Worm (Caenorhabditis elegans) whole organism, L4 larva: ENCODE measurements around the gene C24A3.1.

Experiments used
- D1046.2 ChIP-seq: fragments of 200-800 bp; sonication (Bioruptor generic); IDR thresholded peaks from 2 replicates; pipeline ENCODE4 v1.3.6; 2022; ENCODE audit warnings: missing genetic modification characterization, missing compliant biosample characterization
- F49E8.2 ChIP-seq: sonication (generic microtip); optimal IDR thresholded peaks from 2 replicates; lab custom pipeline; 2016; ENCODE audit warnings: missing compliant biosample characterization, mild to moderate bottlenecking, missing genetic modification characterization, borderline replicate concordance
- T20F7.1 ChIP-seq: fragments of 200-800 bp; sonication (Bioruptor generic); optimal IDR thresholded peaks from 2 replicates; lab custom pipeline; 2018; ENCODE audit warnings: mild to moderate bottlenecking, missing genetic modification characterization, missing compliant biosample characterization
- T26A8.4 ChIP-seq: fragments of 200-800 bp; sonication (Bioruptor generic); IDR thresholded peaks from 2 replicates; pipeline ENCODE4 v1.3.6; 2022; ENCODE audit warnings: missing genetic modification characterization, missing compliant biosample characterization
- Y75B8A.6 ChIP-seq: fragments of 200-800 bp; sonication (Bioruptor generic); IDR thresholded peaks from 2 replicates; pipeline ENCODE4 v1.3.6; 2022; ENCODE audit warnings: missing genetic modification reagents, missing genetic modification characterization, missing compliant biosample characterization
- aha-1 ChIP-seq: fragments of 150-350 bp; peaks from one replicate; lab custom pipeline; 2014; ENCODE audit warnings: missing biosample characterization, missing genetic modification characterization
- aly-2 ChIP-seq: sonication (generic microtip); optimal IDR thresholded peaks from 2 replicates; lab custom pipeline; 2018; ENCODE audit warnings: missing biosample characterization, missing genetic modification characterization
- ama-1 ChIP-seq: fragments of 150-350 bp; optimal IDR thresholded peaks from 2 replicates; lab custom pipeline; 2014; ENCODE audit warnings: inconsistent platforms, mixed read lengths
- ceh-20 ChIP-seq: fragments of 200-800 bp; sonication (Bioruptor generic); IDR thresholded peaks from 2 replicates; pipeline ENCODE4 v1.3.6; 2022; ENCODE audit warnings: missing genetic modification reagents, missing genetic modification characterization, missing compliant biosample characterization
- ceh-28 ChIP-seq: fragments of 150-350 bp; optimal IDR thresholded peaks from 2 replicates; lab custom pipeline; 2014; ENCODE audit warnings: missing biosample characterization, missing genetic modification reagents, missing genetic modification characterization
- ceh-32 ChIP-seq: sonication (generic microtip); optimal IDR thresholded peaks from 2 replicates; lab custom pipeline; 2016; ENCODE audit warnings: mild to moderate bottlenecking, missing genetic modification characterization, missing compliant biosample characterization; ENCODE audit not compliant: poor library complexity
- daf-19 ChIP-seq: fragments of 200-800 bp; sonication (Bioruptor generic); conservative IDR thresholded peaks from 2 replicates; pipeline ENCODE4 v1.3.6; 2022; ENCODE audit warnings: missing genetic modification characterization, missing compliant biosample characterization
- dmd-6 ChIP-seq: fragments of 200-800 bp; sonication (Bioruptor generic); IDR thresholded peaks from 2 replicates; pipeline ENCODE4 v1.3.6; 2022; ENCODE audit warnings: missing genetic modification reagents, missing genetic modification characterization, missing compliant biosample characterization
- egl-43 ChIP-seq: fragments of 200-800 bp; sonication (Bioruptor generic); IDR thresholded peaks from 2 replicates; pipeline ENCODE4 v1.3.6; 2022; ENCODE audit warnings: missing genetic modification reagents, missing genetic modification characterization, missing compliant biosample characterization
- fkh-10 ChIP-seq: fragments of 150-350 bp; optimal IDR thresholded peaks from 2 replicates; lab custom pipeline; 2014; ENCODE audit warnings: missing biosample characterization, missing genetic modification reagents, missing genetic modification characterization
- fos-1 ChIP-seq: fragments of 150-350 bp; optimal IDR thresholded peaks from 2 replicates; lab custom pipeline; 2014; ENCODE audit warnings: missing biosample characterization, missing genetic modification characterization
- hif-1 ChIP-seq, 2 experiments: sonication (generic microtip); optimal IDR thresholded peaks; 2 replicates each; lab custom pipeline; 2016 to 2017; ENCODE audit warnings: missing compliant biosample characterization in 2 of 2, missing genetic modification characterization in 2 of 2, missing genetic modification reagents in 2 of 2, missing genotype in 2 of 2, mild to moderate bottlenecking in 1 of 2
- hlh-30 ChIP-seq: sonication (generic microtip); optimal IDR thresholded peaks from 2 replicates; lab custom pipeline; 2017; ENCODE audit warnings: antibody characterized with exemption, mild to moderate bottlenecking, missing genetic modification characterization, missing compliant biosample characterization; ENCODE audit not compliant: insufficient read depth
- lin-1 ChIP-seq: fragments of 200-800 bp; sonication (Bioruptor generic); IDR thresholded peaks from 2 replicates; pipeline ENCODE4 v1.3.6; 2022; ENCODE audit warnings: missing genetic modification reagents, missing genetic modification characterization, missing compliant biosample characterization
- lin-13 ChIP-seq: fragments of 150-350 bp; optimal IDR thresholded peaks from 2 replicates; lab custom pipeline; 2014; ENCODE audit warnings: missing biosample characterization, missing genetic modification reagents, missing genetic modification characterization
- lin-38 ChIP-seq: fragments of 200-800 bp; sonication (Bioruptor generic); IDR thresholded peaks from 2 replicates; pipeline ENCODE4 v1.3.6; 2022; ENCODE audit warnings: missing genetic modification reagents, missing genetic modification characterization, missing compliant biosample characterization
- lin-39 ChIP-seq: fragments of 150-350 bp; optimal IDR thresholded peaks from 2 replicates; lab custom pipeline; 2014; ENCODE audit warnings: missing biosample characterization, missing genetic modification reagents, missing genetic modification characterization
- madf-9 ChIP-seq: fragments of 200-800 bp; sonication (Bioruptor generic); conservative IDR thresholded peaks from 2 replicates; pipeline ENCODE4 v1.3.6; 2022; ENCODE audit warnings: missing genetic modification reagents, missing genetic modification characterization, missing compliant biosample characterization
- mdl-1 ChIP-seq, 2 experiments: fragments of 150-350 bp in 1 of 2; sonication (generic microtip) in 1 of 2; optimal IDR thresholded peaks; 2 replicates each; lab custom pipeline; 2014 to 2017; ENCODE audit warnings: missing biosample characterization in 2 of 2, missing genetic modification characterization in 2 of 2
- nhr-111 ChIP-seq: fragments of 200-800 bp; sonication (Bioruptor generic); optimal IDR thresholded peaks from 2 replicates; lab custom pipeline; 2018; ENCODE audit warnings: mild to moderate bottlenecking, missing genetic modification characterization, missing compliant biosample characterization
- nhr-237 ChIP-seq: sonication (generic microtip); optimal IDR thresholded peaks from 2 replicates; lab custom pipeline; 2017; ENCODE audit warnings: missing biosample characterization, missing genetic modification characterization
- nhr-41 ChIP-seq: fragments of 200-800 bp; sonication (Bioruptor generic); IDR thresholded peaks from 2 replicates; pipeline ENCODE4 v1.3.6; 2022; ENCODE audit warnings: missing genetic modification reagents, missing genetic modification characterization, missing compliant biosample characterization
- nhr-77 ChIP-seq: fragments of 150-350 bp; optimal IDR thresholded peaks from 2 replicates; lab custom pipeline; 2014; ENCODE audit warnings: missing biosample characterization, missing genetic modification characterization
- rbr-2 ChIP-seq: sonication (generic microtip); optimal IDR thresholded peaks from 2 replicates; lab custom pipeline; 2016; ENCODE audit warnings: missing genotype, missing genetic modification characterization, missing compliant biosample characterization
- sdz-12 ChIP-seq: fragments of 200-800 bp; sonication (Bioruptor generic); optimal IDR thresholded peaks from 2 replicates; lab custom pipeline; 2018; ENCODE audit warnings: mild to moderate bottlenecking, missing genetic modification characterization, missing compliant biosample characterization
- spr-1 ChIP-seq: sonication (generic microtip); optimal IDR thresholded peaks from 2 replicates; lab custom pipeline; 2016; ENCODE audit warnings: mild to moderate bottlenecking, missing genetic modification characterization, missing compliant biosample characterization
- tag-97 ChIP-seq: fragments of 200-800 bp; sonication (Bioruptor generic); IDR thresholded peaks from 2 replicates; pipeline ENCODE4 v1.3.6; 2022; ENCODE audit warnings: missing genetic modification characterization, missing compliant biosample characterization
- unc-130 ChIP-seq: sonication (generic microtip); optimal IDR thresholded peaks from 2 replicates; lab custom pipeline; 2016; ENCODE audit warnings: missing genetic modification reagents, missing genetic modification characterization, missing compliant biosample characterization
- unc-39 ChIP-seq: sonication (generic microtip); optimal IDR thresholded peaks from 2 replicates; lab custom pipeline; 2017; ENCODE audit warnings: missing biosample characterization, missing genetic modification characterization
- unc-62 ChIP-seq, 3 experiments: fragments of 150-350 bp in 1 of 3; sonication (generic microtip); optimal IDR thresholded peaks in 2 of 3; peaks in 1 of 3; 1 replicate in 1 of 3; 2 replicates in 2 of 3; lab custom pipeline; 2014 to 2017; ENCODE audit warnings: missing biosample characterization in 3 of 3, missing genetic modification characterization in 3 of 3, missing genetic modification reagents in 3 of 3, missing genotype in 1 of 3
- zag-1 ChIP-seq: fragments of 150-350 bp; optimal IDR thresholded peaks from 2 replicates; lab custom pipeline; 2014; ENCODE audit warnings: missing biosample characterization, missing genetic modification characterization
- zip-11 ChIP-seq: fragments of 200-800 bp; sonication (Bioruptor generic); IDR thresholded peaks from 2 replicates; pipeline ENCODE4 v1.3.6; 2022; ENCODE audit warnings: missing genetic modification characterization, missing compliant biosample characterization
- ztf-11 ChIP-seq: fragments of 150-350 bp; optimal IDR thresholded peaks from 2 replicates; lab custom pipeline; 2014; ENCODE audit warnings: missing biosample characterization, missing genetic modification characterization
- ztf-7 ChIP-seq: fragments of 150-350 bp; optimal IDR thresholded peaks from 2 replicates; lab custom pipeline; 2014; ENCODE audit warnings: missing biosample characterization, missing genetic modification characterization

Gene C24A3.1

ce11 chrX:9011471-9011870, 12.6 kb downstream of the C24A3.1 start:
- TF ChIP-seq Y75B8A.6 (GFP tag; lab: Robert Waterston, UW) (no peak), unc-62 (GFP tag; optimal IDR thresholded peaks at IDR 0.05 in 1 of 2; lab: Kevin White, UChicago) (peak in 1 of 2 experiments; percentile 27), unc-62 (tag; optimal IDR thresholded peaks at IDR 0.05; lab: Kevin White, UChicago) (no peak), lin-38 (no peak), F49E8.2 (tag; lab: Kevin White, UChicago) (no peak), nhr-111 (GFP tag; lab: Kevin White, UChicago) (no peak), aha-1 (tag; lab: Kevin White, UChicago) (peak; percentile 92)

ce11 chrX:9014451-9014850, 15.6 kb downstream of the C24A3.1 start:
- TF ChIP-seq lin-39 (tag; lab: Kevin White, UChicago) (no peak), fkh-10 (peak; percentile 81)

ce11 chrX:9015420-9015819, 16.5 kb downstream of the C24A3.1 start, which contains the start of gene T25B6.4:
Gene T25B6.4 (plus strand): TSS chrX:9015720.
- TF ChIP-seq rbr-2 (tag; lab: Kevin White, UChicago) (no peak), dmd-6 (no peak), ama-1 (no peak), zag-1 (tag; lab: Kevin White, UChicago) (no peak), fos-1 (tag; lab: Kevin White, UChicago) (no peak), nhr-41 (GFP tag; lab: Robert Waterston, UW) (no peak), ceh-32 (tag; lab: Kevin White, UChicago) (no peak), T26A8.4 (GFP tag; lab: Robert Waterston, UW) (no peak)

ce11 chrX:9021645-9022044, 22.8 kb downstream of the C24A3.1 start, which contains the start of gene T25B6.5:
Gene T25B6.5 (minus strand): TSS chrX:9021745.
- no peak for TF ChIP-seq mdl-1 (tag; optimal IDR thresholded peaks at IDR 0.05; lab: Kevin White, UChicago)
- TF ChIP-seq zag-1 (tag; lab: Kevin White, UChicago): no peak
- no peak for TF ChIP-seq lin-13 (GFP tag; lab: Kevin White, UChicago)
- no peak for TF ChIP-seq ztf-7 (tag; lab: Kevin White, UChicago)
- no peak for TF ChIP-seq hlh-30 (tag; lab: Kevin White, UChicago)
- no peak for TF ChIP-seq sdz-12 (GFP tag; lab: Kevin White, UChicago)
- no peak for TF ChIP-seq madf-9
- no peak for TF ChIP-seq zip-11 (GFP tag; lab: Robert Waterston, UW)
- TF ChIP-seq ama-1: no peak
- TF ChIP-seq lin-38: no peak
- TF ChIP-seq egl-43 (GFP tag; lab: Robert Waterston, UW): no peak
- TF ChIP-seq unc-39 (tag; lab: Kevin White, UChicago): no peak
- TF ChIP-seq unc-62 (GFP tag; optimal IDR thresholded peaks at IDR 0.05 in 1 of 2; lab: Kevin White, UChicago): no peak
- no peak for TF ChIP-seq unc-62 (tag; optimal IDR thresholded peaks at IDR 0.05; lab: Kevin White, UChicago)
- no peak for TF ChIP-seq T20F7.1 (GFP tag; lab: Kevin White, UChicago)
- no peak for TF ChIP-seq ceh-20
- TF ChIP-seq daf-19 (GFP tag; lab: Robert Waterston, UW): no peak
- no peak for TF ChIP-seq nhr-77 (tag; lab: Kevin White, UChicago)
- TF ChIP-seq tag-97 (GFP tag; lab: Robert Waterston, UW): no peak
- no peak for TF ChIP-seq ceh-28 (tag; lab: Kevin White, UChicago)
- no peak for TF ChIP-seq unc-130 (GFP tag; lab: Kevin White, UChicago)

DNA sequence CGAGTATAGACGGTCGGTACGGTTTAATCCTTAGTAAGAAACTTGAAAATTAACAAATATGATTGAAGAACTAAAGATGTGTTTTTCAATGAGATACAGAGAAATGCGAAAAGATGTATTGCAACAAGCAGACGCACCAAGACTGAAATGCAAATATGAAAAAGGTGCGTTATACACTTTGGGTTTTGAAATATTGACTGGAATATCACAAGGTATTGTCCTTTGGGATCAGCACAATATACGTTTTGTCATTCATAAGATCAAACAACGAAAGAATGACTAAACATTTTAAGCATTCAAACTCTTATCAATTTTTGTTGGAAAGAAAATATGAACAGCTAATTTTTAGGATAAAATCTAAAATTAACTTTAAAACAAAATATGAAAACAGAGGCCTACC, 23.9 kb downstream of the C24A3.1 start, which contains the start of gene T25B6.6:
Gene T25B6.6, minus strand, starts transcription at position 101 of the 400 bp plus-strand sequence.
- no peak for TF ChIP-seq spr-1 (tag; lab: Kevin White, UChicago)
- no peak for TF ChIP-seq aly-2 (tag; lab: Kevin White, UChicago)
- no peak for TF ChIP-seq hif-1 (tag; optimal IDR thresholded peaks at IDR 0.05; lab: Kevin White, UChicago)
- no peak for TF ChIP-seq zip-11 (GFP tag; lab: Robert Waterston, UW)
- no peak for TF ChIP-seq T20F7.1 (GFP tag; lab: Kevin White, UChicago)
- TF ChIP-seq nhr-237 (tag; lab: Kevin White, UChicago): no peak
- no peak for TF ChIP-seq D1046.2 (GFP tag; lab: Robert Waterston, UW)
- no peak for TF ChIP-seq ztf-11 (tag; lab: Kevin White, UChicago)
- TF ChIP-seq lin-1 (GFP tag; lab: Robert Waterston, UW): no peak
- no peak for TF ChIP-seq T26A8.4 (GFP tag; lab: Robert Waterston, UW)
- no peak for TF ChIP-seq lin-13 (GFP tag; lab: Kevin White, UChicago)
- no peak for TF ChIP-seq lin-39 (tag; lab: Kevin White, UChicago)
